Fruit fly (Drosophila melanogaster) whole organism, adult: Measurements from ENCODE around the gene swm.
A peak's percentile ranks its signal among the peaks of the same experiment; 100 is the strongest.

Source experiments
- CG11617 ChIP-seq: fragments of 200-800 bp; sonication (Bioruptor generic); optimal IDR thresholded peaks from 2 replicates; lab custom pipeline; 2017; ENCODE audit warnings: mild to moderate bottlenecking, missing biosample characterization, missing genetic modification reagents, missing genetic modification characterization
- CG12768 ChIP-seq: fragments of 200-800 bp; sonication (Bioruptor generic); optimal IDR thresholded peaks from 2 replicates; lab custom pipeline; 2017; ENCODE audit warnings: missing biosample characterization, missing genetic modification characterization, mild to moderate bottlenecking, moderate library complexity, missing genetic modification reagents
- CG14711 ChIP-seq: fragments of 200-800 bp; sonication (Bioruptor generic); optimal IDR thresholded peaks from 2 replicates; lab custom pipeline; 2018; ENCODE audit warnings: missing biosample characterization, mild to moderate bottlenecking, missing genetic modification characterization, moderate library complexity
- CG5204 ChIP-seq: fragments of 200-800 bp; sonication (Bioruptor generic); optimal IDR thresholded peaks from 2 replicates; lab custom pipeline; 2016; ENCODE audit warnings: missing biosample characterization, missing genetic modification characterization
- CG7045 ChIP-seq: fragments of 200-800 bp; sonication (Bioruptor generic); optimal IDR thresholded peaks from 2 replicates; lab custom pipeline; 2017; ENCODE audit warnings: missing biosample characterization, mild to moderate bottlenecking, missing genetic modification characterization
- Clk ChIP-seq: fragments of 200-800 bp; sonication (Bioruptor generic); optimal IDR thresholded peaks from 2 replicates; lab custom pipeline; 2017; ENCODE audit warnings: missing biosample characterization, missing genetic modification characterization
- Hr96 ChIP-seq: fragments of 200-800 bp; sonication (Bioruptor generic); optimal IDR thresholded peaks from 2 replicates; lab custom pipeline; 2016; ENCODE audit warnings: missing biosample characterization, missing genetic modification characterization
- cic ChIP-seq: fragments of 200-800 bp; sonication (Bioruptor generic); optimal IDR thresholded peaks from 2 replicates; lab custom pipeline; 2017; ENCODE audit warnings: missing biosample characterization, mild to moderate bottlenecking, missing genetic modification characterization, moderate library complexity
- kay ChIP-seq: fragments of 200-800 bp; sonication (Bioruptor generic); peaks from one replicate; lab custom pipeline; 2016; ENCODE audit warnings: missing biosample characterization, missing genetic modification characterization, borderline replicate concordance
- ovo ChIP-seq: fragments of 200-800 bp; sonication (Bioruptor generic); optimal IDR thresholded peaks from 2 replicates; lab custom pipeline; 2016; ENCODE audit warnings: missing biosample characterization, missing genetic modification characterization
- toe ChIP-seq: fragments of 200-800 bp; sonication (Bioruptor generic); optimal IDR thresholded peaks from 2 replicates; lab custom pipeline; 2016; ENCODE audit warnings: missing biosample characterization, missing genetic modification characterization

DNA sequence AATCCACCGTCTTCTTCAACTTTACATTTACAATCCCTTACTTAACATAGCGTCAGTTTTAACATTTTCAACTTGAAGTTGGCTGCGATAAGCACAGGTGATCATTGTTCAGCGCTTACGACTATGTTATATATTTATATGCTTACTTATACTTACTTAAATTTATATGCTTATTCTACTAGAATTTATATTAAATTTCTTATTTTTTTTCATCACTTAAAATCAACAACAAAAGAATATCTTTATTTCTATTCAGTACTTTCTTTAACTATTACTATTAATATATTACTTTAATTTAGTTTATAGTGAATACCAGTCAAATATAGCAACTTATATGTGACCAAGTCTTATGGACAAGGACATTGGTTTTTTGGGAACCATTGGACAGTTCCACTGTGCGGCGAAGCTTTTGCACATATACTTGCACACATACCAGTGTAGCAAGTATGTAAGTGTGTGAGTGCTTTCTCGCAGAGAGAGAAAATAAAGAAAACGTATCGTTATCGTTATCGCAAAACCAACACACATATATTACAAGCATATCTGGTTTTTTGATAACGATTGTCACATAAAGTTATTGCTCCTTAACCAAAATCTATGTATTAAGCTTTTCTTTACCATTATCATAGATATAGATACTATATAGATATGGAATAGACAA is 24.2 kb downstream of the swm start, which contains the start of gene Hasp:
- TF ChIP-seq Hr96 (GFP tag; lab: Kevin White, UChicago) (no peak), CG7045 (GFP tag; lab: Kevin White, UChicago) (peak; percentile 25), kay (GFP tag; lab: Kevin White, UChicago) (no peak), CG12768 (GFP tag; lab: Kevin White, UChicago) (no peak), ovo (GFP tag; lab: Kevin White, UChicago) (no peak), Clk (no peak), CG11617 (GFP tag; lab: Kevin White, UChicago) (no peak), cic (GFP tag; lab: Kevin White, UChicago) (no peak), CG14711 (tag; lab: Kevin White, UChicago) (peak; percentile 8), toe (GFP tag; lab: Kevin White, UChicago) (no peak), CG5204 (GFP tag; lab: Kevin White, UChicago) (peak; percentile 25)
